Worm (Caenorhabditis elegans) whole organism, L4 larva: Measurements from ENCODE around the gene K03H6.5.

Experiments used
- T26A8.4 ChIP-seq: fragments of 200-800 bp; sonication (Bioruptor generic); IDR thresholded peaks from 2 replicates; pipeline ENCODE4 v1.3.6; 2022; ENCODE audit warnings: missing genetic modification characterization, missing compliant biosample characterization
- Y48G9A.11 ChIP-seq: fragments of 200-800 bp; sonication (Bioruptor generic); IDR thresholded peaks from 2 replicates; pipeline ENCODE4 v1.3.6; 2022; ENCODE audit warnings: missing genetic modification reagents, missing genetic modification characterization, missing compliant biosample characterization
- aha-1 ChIP-seq: fragments of 150-350 bp; peaks from one replicate; lab custom pipeline; 2014; ENCODE audit warnings: missing biosample characterization, missing genetic modification characterization
- arid-1 ChIP-seq: fragments of 200-800 bp; sonication (Bioruptor generic); conservative IDR thresholded peaks from 2 replicates; pipeline ENCODE4 v1.3.6; 2022; ENCODE audit warnings: missing genetic modification reagents, missing genetic modification characterization, missing compliant biosample characterization
- ceh-28 ChIP-seq: fragments of 150-350 bp; optimal IDR thresholded peaks from 2 replicates; lab custom pipeline; 2014; ENCODE audit warnings: missing biosample characterization, missing genetic modification reagents, missing genetic modification characterization
- ceh-44 ChIP-seq: fragments of 200-800 bp; sonication (Bioruptor generic); IDR thresholded peaks from 2 replicates; pipeline ENCODE4 v1.3.6; 2022; ENCODE audit warnings: missing genetic modification reagents, missing genetic modification characterization, missing compliant biosample characterization
- ceh-82 ChIP-seq: sonication (generic microtip); optimal IDR thresholded peaks from 2 replicates; lab custom pipeline; 2017; ENCODE audit warnings: missing biosample characterization, missing genetic modification characterization
- ces-1 ChIP-seq: fragments of 150-350 bp; sonication (generic microtip); optimal IDR thresholded peaks from 4 replicates; lab custom pipeline; 2014; ENCODE audit warnings: missing biosample characterization, missing genetic modification reagents, missing genetic modification characterization
- cey-2 ChIP-seq: sonication (generic microtip); optimal IDR thresholded peaks from 3 replicates; lab custom pipeline; 2017; ENCODE audit warnings: missing genetic modification characterization, mild to moderate bottlenecking, missing compliant biosample characterization, antibody characterized with exemption, borderline replicate concordance; ENCODE audit not compliant: insufficient read depth
- daf-16 ChIP-seq, 3 experiments: sonication (generic microtip); optimal IDR thresholded peaks; 2 replicates each; lab custom pipeline; 2016 to 2017; ENCODE audit warnings: missing genetic modification characterization in 3 of 3, missing genetic modification reagents in 3 of 3, mild to moderate bottlenecking in 2 of 3, missing compliant biosample characterization in 2 of 3, missing biosample characterization in 1 of 3, moderate library complexity in 1 of 3
- daf-8 ChIP-seq: fragments of 200-800 bp; sonication (Bioruptor generic); IDR thresholded peaks from 2 replicates; pipeline ENCODE4 v1.3.6; 2022; ENCODE audit warnings: missing genetic modification characterization, missing compliant biosample characterization
- dmd-6 ChIP-seq: fragments of 200-800 bp; sonication (Bioruptor generic); IDR thresholded peaks from 2 replicates; pipeline ENCODE4 v1.3.6; 2022; ENCODE audit warnings: missing genetic modification reagents, missing genetic modification characterization, missing compliant biosample characterization
- duxl-1 ChIP-seq: sonication (generic microtip); optimal IDR thresholded peaks from 2 replicates; lab custom pipeline; 2016; ENCODE audit warnings: mild to moderate bottlenecking, missing genetic modification characterization, moderate library complexity, missing compliant biosample characterization; ENCODE audit not compliant: poor library complexity
- fkh-10 ChIP-seq: fragments of 150-350 bp; optimal IDR thresholded peaks from 2 replicates; lab custom pipeline; 2014; ENCODE audit warnings: missing biosample characterization, missing genetic modification reagents, missing genetic modification characterization
- gei-8 ChIP-seq: fragments of 200-800 bp; sonication (Bioruptor generic); optimal IDR thresholded peaks from 2 replicates; lab custom pipeline; 2018; ENCODE audit warnings: mild to moderate bottlenecking, missing genetic modification characterization, missing compliant biosample characterization
- hlh-30 ChIP-seq: sonication (generic microtip); optimal IDR thresholded peaks from 2 replicates; lab custom pipeline; 2017; ENCODE audit warnings: antibody characterized with exemption, mild to moderate bottlenecking, missing genetic modification characterization, missing compliant biosample characterization; ENCODE audit not compliant: insufficient read depth
- lim-7 ChIP-seq: fragments of 200-800 bp; sonication (Bioruptor generic); IDR thresholded peaks from 2 replicates; pipeline ENCODE4 v1.3.6; 2022; ENCODE audit warnings: missing genetic modification characterization, missing compliant biosample characterization
- lin-1 ChIP-seq: fragments of 200-800 bp; sonication (Bioruptor generic); IDR thresholded peaks from 2 replicates; pipeline ENCODE4 v1.3.6; 2022; ENCODE audit warnings: missing genetic modification reagents, missing genetic modification characterization, missing compliant biosample characterization
- lin-13 ChIP-seq: fragments of 150-350 bp; optimal IDR thresholded peaks from 2 replicates; lab custom pipeline; 2014; ENCODE audit warnings: missing biosample characterization, missing genetic modification reagents, missing genetic modification characterization
- lin-15B ChIP-seq: fragments of 150-350 bp; sonication (generic microtip); optimal IDR thresholded peaks from 3 replicates; lab custom pipeline; 2014; ENCODE audit warnings: missing biosample characterization, missing genetic modification characterization
- lin-29 ChIP-seq: fragments of 200-800 bp; sonication (Bioruptor generic); IDR thresholded peaks from 2 replicates; pipeline ENCODE4 v1.3.6; 2022; ENCODE audit warnings: missing genetic modification reagents, missing genetic modification characterization, missing compliant biosample characterization
- mdl-1 ChIP-seq, 2 experiments: fragments of 150-350 bp in 1 of 2; sonication (generic microtip) in 1 of 2; optimal IDR thresholded peaks; 2 replicates each; lab custom pipeline; 2014 to 2017; ENCODE audit warnings: missing biosample characterization in 2 of 2, missing genetic modification characterization in 2 of 2
- mdt-29 ChIP-seq: fragments of 200-800 bp; sonication (Bioruptor generic); IDR thresholded peaks from 2 replicates; pipeline ENCODE4 v1.3.6; 2022; ENCODE audit warnings: missing genetic modification reagents, missing genetic modification characterization, missing compliant biosample characterization
- nhr-102 ChIP-seq: sonication (generic microtip); optimal IDR thresholded peaks from 2 replicates; lab custom pipeline; 2016; ENCODE audit warnings: mild to moderate bottlenecking, missing genetic modification characterization, moderate library complexity, missing compliant biosample characterization
- nhr-25 ChIP-seq: sonication (generic microtip); optimal IDR thresholded peaks from 2 replicates; lab custom pipeline; 2017; ENCODE audit warnings: missing genetic modification characterization, mild to moderate bottlenecking, missing compliant biosample characterization, antibody characterized with exemption, moderate library complexity, borderline replicate concordance; ENCODE audit not compliant: insufficient read depth
- nhr-28 ChIP-seq: fragments of 150-350 bp; optimal IDR thresholded peaks from 2 replicates; lab custom pipeline; 2014; ENCODE audit warnings: missing biosample characterization, missing genetic modification characterization
- php-3 ChIP-seq: fragments of 200-800 bp; sonication (Bioruptor generic); IDR thresholded peaks from 2 replicates; pipeline ENCODE4 v1.3.6; 2022; ENCODE audit warnings: missing genetic modification reagents, missing genetic modification characterization, missing compliant biosample characterization
- rbr-2 ChIP-seq: sonication (generic microtip); optimal IDR thresholded peaks from 2 replicates; lab custom pipeline; 2016; ENCODE audit warnings: missing genotype, missing genetic modification characterization, missing compliant biosample characterization
- set-16 ChIP-seq: fragments of 200-800 bp; sonication (Bioruptor generic); IDR thresholded peaks from 2 replicates; pipeline ENCODE4 v1.3.6; 2022; ENCODE audit warnings: missing genetic modification reagents, missing genetic modification characterization, missing compliant biosample characterization
- spr-1 ChIP-seq: sonication (generic microtip); optimal IDR thresholded peaks from 2 replicates; lab custom pipeline; 2016; ENCODE audit warnings: mild to moderate bottlenecking, missing genetic modification characterization, missing compliant biosample characterization
- unc-39 ChIP-seq: sonication (generic microtip); optimal IDR thresholded peaks from 2 replicates; lab custom pipeline; 2017; ENCODE audit warnings: missing biosample characterization, missing genetic modification characterization
- unc-62 ChIP-seq, 3 experiments: fragments of 150-350 bp in 1 of 3; sonication (generic microtip); optimal IDR thresholded peaks in 2 of 3; peaks in 1 of 3; 1 replicate in 1 of 3; 2 replicates in 2 of 3; lab custom pipeline; 2014 to 2017; ENCODE audit warnings: missing biosample characterization in 3 of 3, missing genetic modification characterization in 3 of 3, missing genetic modification reagents in 3 of 3, missing genotype in 1 of 3
- zip-2 ChIP-seq: fragments of 150-350 bp; optimal IDR thresholded peaks from 2 replicates; lab custom pipeline; 2014; ENCODE audit warnings: missing biosample characterization, missing genetic modification characterization
- ztf-11 ChIP-seq: fragments of 150-350 bp; optimal IDR thresholded peaks from 2 replicates; lab custom pipeline; 2014; ENCODE audit warnings: missing biosample characterization, missing genetic modification characterization

K03H6.5 gene

ce11 chrIV:1536316-1536715 is at the start of gene K03H6.5:
TSS of gene K03H6.5 (minus strand) at chrIV:1536416.
- TF ChIP-seq set-16 (GFP tag; lab: Robert Waterston, UW) (no peak), nhr-102 (tag; lab: Kevin White, UChicago) (no peak), T26A8.4 (GFP tag; lab: Robert Waterston, UW) (no peak), zip-2 (no peak), lin-1 (GFP tag; lab: Robert Waterston, UW) (no peak), php-3 (GFP tag; lab: Robert Waterston, UW) (no peak), mdt-29 (GFP tag; lab: Robert Waterston, UW) (no peak), lin-13 (no peak), daf-8 (no peak), mdl-1 (tag; optimal IDR thresholded peaks at IDR 0.05; lab: Kevin White, UChicago) (no peak), hlh-30 (tag; lab: Kevin White, UChicago) (no peak), daf-16 (GFP tag; optimal IDR thresholded peaks at IDR 0.05; lab: Kevin White, UChicago) (no peak), daf-16 (tag; optimal IDR thresholded peaks at IDR 0.05; lab: Kevin White, UChicago) (no peak), ceh-44 (GFP tag; lab: Robert Waterston, UW) (no peak), ceh-28 (tag; lab: Kevin White, UChicago) (no peak), arid-1 (GFP tag; lab: Robert Waterston, UW) (no peak), ces-1 (GFP tag; lab: Kevin White, UChicago) (no peak), nhr-25 (tag; lab: Kevin White, UChicago) (no peak), aha-1 (tag; lab: Kevin White, UChicago) (no peak)

ce11 chrIV:1576731-1577130 is 40.5 kb upstream of the K03H6.5 start, which contains the start of gene Y41D4B.14:
TSS of gene Y41D4B.14 (plus strand) at chrIV:1577031.
- TF ChIP-seq daf-16 (GFP tag; optimal IDR thresholded peaks at IDR 0.05; lab: Kevin White, UChicago) (no peak), daf-16 (tag; optimal IDR thresholded peaks at IDR 0.05; lab: Kevin White, UChicago) (no peak), cey-2 (tag; lab: Kevin White, UChicago) (no peak), lin-15B (tag; lab: Kevin White, UChicago) (no peak), aha-1 (tag; lab: Kevin White, UChicago) (peak; percentile 0)

- TF ChIP-seq Y48G9A.11 (0 out of 2 replicates have a peak, but pooled peaks have one; percentile 6), aha-1 (tag; lab: Kevin White, UChicago) (peak; percentile 83), ztf-11 (tag; lab: Kevin White, UChicago) (no peak), mdt-29 (GFP tag; lab: Robert Waterston, UW) (no peak), daf-16 (GFP tag; optimal IDR thresholded peaks at IDR 0.05; lab: Kevin White, UChicago) (no peak), daf-16 (tag; optimal IDR thresholded peaks at IDR 0.05; lab: Kevin White, UChicago) (no peak), duxl-1 (tag; lab: Kevin White, UChicago) (no peak)
Observed at ce11 chrIV:1567577-1567976, 31.4 kb upstream of the K03H6.5 start.

- TF ChIP-seq gei-8 (GFP tag; lab: Kevin White, UChicago): no peak
- no peak for TF ChIP-seq nhr-28
- peak; percentile 90 for TF ChIP-seq set-16 (GFP tag; lab: Robert Waterston, UW)
- no peak for TF ChIP-seq dmd-6 (GFP tag; lab: Robert Waterston, UW)
- no peak for TF ChIP-seq lim-7 (GFP tag; lab: Robert Waterston, UW)
Observed at ce11 chrIV:1565725-1566124, 29.5 kb upstream of the K03H6.5 start.

- TF ChIP-seq unc-39 (tag; lab: Kevin White, UChicago) (no peak), daf-16 (GFP tag; optimal IDR thresholded peaks at IDR 0.05; lab: Kevin White, UChicago) (no peak), daf-16 (tag; optimal IDR thresholded peaks at IDR 0.05; lab: Kevin White, UChicago) (peak; percentile 34), lin-29 (GFP tag; lab: Robert Waterston, UW) (no peak), ceh-82 (tag; lab: Kevin White, UChicago) (no peak), spr-1 (tag; lab: Kevin White, UChicago) (no peak), rbr-2 (tag; lab: Kevin White, UChicago) (no peak), unc-62 (GFP tag; optimal IDR thresholded peaks at IDR 0.05 in 1 of 2; lab: Kevin White, UChicago) (peak in 1 of 2 experiments; percentile 91), unc-62 (tag; optimal IDR thresholded peaks at IDR 0.05; lab: Kevin White, UChicago) (no peak), fkh-10 (no peak)
Observed at ce11 chrIV:1563476-1564131, 27.4 kb upstream of the K03H6.5 start, which contains the start of gene Y41D4B.15. TSS of gene Y41D4B.15 (plus strand) at chrIV:1564081.
